Worm (Caenorhabditis elegans) whole organism, L1 larva: Measurements from ENCODE around the gene C30G12.6.
A peak's percentile ranks its signal among the peaks of the same experiment; 100 is the strongest.

ENCODE experiments used
- C16A3.4 ChIP-seq: fragments of 150-350 bp; optimal IDR thresholded peaks from 2 replicates; lab custom pipeline; 2014; ENCODE audit warnings: missing biosample characterization, missing genetic modification characterization
- C34B4.2 ChIP-seq: sonication (generic microtip); optimal IDR thresholded peaks from 2 replicates; lab custom pipeline; 2017; ENCODE audit warnings: mild to moderate bottlenecking, missing genetic modification characterization, missing compliant biosample characterization
- F16B12.6 ChIP-seq: fragments of 150-350 bp; optimal IDR thresholded peaks from 2 replicates; lab custom pipeline; 2014; ENCODE audit warnings: missing biosample characterization, missing genetic modification characterization
- aly-2 ChIP-seq: fragments of 150-350 bp; optimal IDR thresholded peaks from 2 replicates; lab custom pipeline; 2014; ENCODE audit warnings: missing biosample characterization, missing genetic modification characterization
- blmp-1 ChIP-seq: fragments of 150-350 bp; optimal IDR thresholded peaks from 2 replicates; lab custom pipeline; 2014; ENCODE audit warnings: missing biosample characterization, missing genetic modification characterization
- ceh-63 ChIP-seq: fragments of 200-800 bp; sonication (Bioruptor generic); optimal IDR thresholded peaks from 2 replicates; lab custom pipeline; 2018; ENCODE audit warnings: mild to moderate bottlenecking, missing genetic modification characterization, missing compliant biosample characterization
- ceh-8 ChIP-seq: fragments of 200-800 bp; sonication (Bioruptor generic); optimal IDR thresholded peaks from 2 replicates; lab custom pipeline; 2018; ENCODE audit warnings: mild to moderate bottlenecking, missing genetic modification characterization, moderate library complexity, missing compliant biosample characterization
- ceh-82 ChIP-seq, 3 experiments: fragments of 150-350 bp in 1 of 3; sonication (generic microtip) in 2 of 3; optimal IDR thresholded peaks; 2 replicates each; lab custom pipeline; 2014 to 2017; ENCODE audit warnings: missing biosample characterization in 3 of 3, missing genetic modification characterization in 3 of 3
- efl-1 ChIP-seq, 4 experiments: fragments of 150-350 bp; optimal IDR thresholded peaks in 3 of 4; peaks in 1 of 4; 1 replicate in 1 of 4; 2 replicates in 3 of 4; lab custom pipeline; 2014; ENCODE audit warnings: missing biosample characterization in 2 of 4, missing genetic modification characterization in 2 of 4, missing genetic modification reagents in 2 of 4
- efl-3 ChIP-seq: fragments of 200-800 bp; sonication (Bioruptor generic); optimal IDR thresholded peaks from 2 replicates; lab custom pipeline; 2018; ENCODE audit warnings: mild to moderate bottlenecking, missing genetic modification characterization, missing compliant biosample characterization
- egl-27 ChIP-seq, 2 experiments: fragments of 150-350 bp in 1 of 2; sonication (generic microtip); optimal IDR thresholded peaks; 3 replicates each; lab custom pipeline; 2017 to 2018; ENCODE audit warnings: missing biosample characterization in 2 of 2, missing genetic modification characterization in 2 of 2, missing genetic modification reagents in 2 of 2
- ets-5 ChIP-seq: fragments of 200-800 bp; sonication (Bioruptor generic); IDR thresholded peaks from 2 replicates; pipeline ENCODE4 v1.3.6; 2022; ENCODE audit warnings: missing genetic modification characterization, missing compliant biosample characterization
- fkh-10 ChIP-seq: sonication (generic microtip); optimal IDR thresholded peaks from 2 replicates; lab custom pipeline; 2017; ENCODE audit warnings: missing biosample characterization, missing genetic modification reagents, missing genetic modification characterization
- fkh-8 ChIP-seq: sonication (generic microtip); optimal IDR thresholded peaks from 2 replicates; lab custom pipeline; 2016; ENCODE audit warnings: mild to moderate bottlenecking, missing genetic modification characterization, missing compliant biosample characterization
- fos-1 ChIP-seq: fragments of 150-350 bp; optimal IDR thresholded peaks from 2 replicates; lab custom pipeline; 2014; ENCODE audit warnings: missing biosample characterization, missing genetic modification characterization
- grh-1 ChIP-seq: fragments of 200-800 bp; sonication (Bioruptor generic); IDR thresholded peaks from 2 replicates; pipeline ENCODE4 v1.3.6; 2022; ENCODE audit warnings: missing genetic modification reagents, missing genetic modification characterization, missing compliant biosample characterization
- hlh-17 ChIP-seq: fragments of 200-800 bp; sonication (Bioruptor generic); optimal IDR thresholded peaks from 2 replicates; lab custom pipeline; 2018; ENCODE audit warnings: missing genetic modification characterization, mild to moderate bottlenecking, missing compliant biosample characterization, moderate library complexity, borderline replicate concordance
- hpl-2 ChIP-seq: fragments of 150-350 bp; optimal IDR thresholded peaks from 2 replicates; lab custom pipeline; 2014; ENCODE audit warnings: missing biosample characterization, missing genetic modification reagents, missing genetic modification characterization
- irx-1 ChIP-seq: sonication (generic microtip); optimal IDR thresholded peaks from 2 replicates; lab custom pipeline; 2016; ENCODE audit warnings: missing genetic modification characterization, missing compliant biosample characterization
- jun-1 ChIP-seq: fragments of 150-350 bp; optimal IDR thresholded peaks from 2 replicates; lab custom pipeline; 2014; ENCODE audit warnings: missing biosample characterization, missing genetic modification reagents, missing genetic modification characterization
- lin-13 ChIP-seq: fragments of 150-350 bp; optimal IDR thresholded peaks from 2 replicates; lab custom pipeline; 2014; ENCODE audit warnings: missing biosample characterization, missing genetic modification reagents, missing genetic modification characterization
- lin-39 ChIP-seq: fragments of 150-350 bp; optimal IDR thresholded peaks from 2 replicates; lab custom pipeline; 2014; ENCODE audit warnings: missing biosample characterization, missing genetic modification reagents, missing genetic modification characterization
- lir-3 ChIP-seq: sonication (generic microtip); optimal IDR thresholded peaks from 2 replicates; lab custom pipeline; 2016; ENCODE audit warnings: mild to moderate bottlenecking, missing genetic modification characterization, moderate library complexity, missing compliant biosample characterization; ENCODE audit not compliant: poor library complexity
- lsy-2 ChIP-seq, 2 experiments: fragments of 150-350 bp; optimal IDR thresholded peaks; 2 replicates each; lab custom pipeline; 2014; ENCODE audit warnings: missing biosample characterization in 2 of 2, missing genetic modification characterization in 2 of 2
- mab-9 ChIP-seq: fragments of 200-800 bp; sonication (Bioruptor generic); IDR thresholded peaks from 2 replicates; pipeline ENCODE4 v1.3.6; 2022; ENCODE audit warnings: missing genetic modification reagents, missing genetic modification characterization, missing compliant biosample characterization
- mdl-1 ChIP-seq, 2 experiments: fragments of 150-350 bp; optimal IDR thresholded peaks; 2 replicates each; lab custom pipeline; 2014 to 2017; ENCODE audit warnings: missing biosample characterization in 2 of 2, missing genetic modification characterization in 2 of 2, inconsistent platforms in 1 of 2
- mef-2 ChIP-seq: fragments of 150-350 bp; optimal IDR thresholded peaks from 2 replicates; lab custom pipeline; 2014; ENCODE audit warnings: missing biosample characterization, missing genetic modification characterization
- nhr-11 ChIP-seq: fragments of 150-350 bp; optimal IDR thresholded peaks from 2 replicates; lab custom pipeline; 2014; ENCODE audit warnings: missing biosample characterization, missing genetic modification characterization
- nhr-12 ChIP-seq: sonication (generic microtip); optimal IDR thresholded peaks from 2 replicates; lab custom pipeline; 2017; ENCODE audit warnings: missing biosample characterization, missing genetic modification characterization
- nhr-28 ChIP-seq: fragments of 150-350 bp; optimal IDR thresholded peaks from 2 replicates; lab custom pipeline; 2014; ENCODE audit warnings: missing biosample characterization, missing genetic modification characterization
- nhr-71 ChIP-seq: sonication (generic microtip); optimal IDR thresholded peaks from 2 replicates; lab custom pipeline; 2016; ENCODE audit warnings: mild to moderate bottlenecking, missing genetic modification characterization, moderate library complexity, missing compliant biosample characterization
- nhr-84 ChIP-seq: sonication (generic microtip); optimal IDR thresholded peaks from 2 replicates; lab custom pipeline; 2017; ENCODE audit warnings: missing biosample characterization, missing genetic modification characterization
- nhr-85 ChIP-seq: sonication (generic microtip); peaks from one replicate; lab custom pipeline; 2016; ENCODE audit warnings: missing genetic modification characterization, inconsistent platforms, missing compliant biosample characterization
- nhr-90 ChIP-seq: sonication (generic microtip); optimal IDR thresholded peaks from 2 replicates; lab custom pipeline; 2016; ENCODE audit warnings: mild to moderate bottlenecking, missing genetic modification characterization, missing compliant biosample characterization; ENCODE audit not compliant: poor library complexity
- pax-3 ChIP-seq: fragments of 200-800 bp; sonication (Bioruptor generic); optimal IDR thresholded peaks from 2 replicates; lab custom pipeline; 2018; ENCODE audit warnings: mild to moderate bottlenecking, missing genetic modification characterization, moderate library complexity, missing compliant biosample characterization
- pqm-1 ChIP-seq: sonication (generic microtip); optimal IDR thresholded peaks from 3 replicates; lab custom pipeline; 2017; ENCODE audit warnings: missing biosample characterization, missing genetic modification characterization
- rnt-1 ChIP-seq: sonication (generic microtip); optimal IDR thresholded peaks from 2 replicates; lab custom pipeline; 2016; ENCODE audit warnings: mild to moderate bottlenecking, missing genetic modification characterization, moderate library complexity, missing compliant biosample characterization
- snpc-4 ChIP-seq: fragments of 150-350 bp; optimal IDR thresholded peaks from 2 replicates; lab custom pipeline; 2014; ENCODE audit warnings: missing biosample characterization, missing genetic modification characterization
- snu-23 ChIP-seq: sonication (generic microtip); optimal IDR thresholded peaks from 2 replicates; lab custom pipeline; 2016; ENCODE audit warnings: missing genetic modification characterization, missing compliant biosample characterization
- sox-4 ChIP-seq: sonication (generic microtip); optimal IDR thresholded peaks from 2 replicates; lab custom pipeline; 2016; ENCODE audit warnings: missing genetic modification characterization, missing compliant biosample characterization
- sptf-1 ChIP-seq: fragments of 150-350 bp; optimal IDR thresholded peaks from 2 replicates; lab custom pipeline; 2014; ENCODE audit warnings: missing biosample characterization, missing genetic modification characterization
- swsn-7 ChIP-seq: sonication (generic microtip); optimal IDR thresholded peaks from 2 replicates; lab custom pipeline; 2016; ENCODE audit warnings: missing genetic modification characterization, missing compliant biosample characterization
- tbx-2 ChIP-seq: sonication (generic microtip); optimal IDR thresholded peaks from 2 replicates; lab custom pipeline; 2016; ENCODE audit warnings: missing genetic modification characterization, missing compliant biosample characterization
- tlp-1 ChIP-seq: fragments of 150-350 bp; optimal IDR thresholded peaks from 2 replicates; lab custom pipeline; 2014; ENCODE audit warnings: missing biosample characterization, missing genetic modification characterization
- unc-130 ChIP-seq: fragments of 150-350 bp; optimal IDR thresholded peaks from 2 replicates; lab custom pipeline; 2017; ENCODE audit warnings: missing biosample characterization, missing genetic modification characterization, inconsistent platforms
- unc-30 ChIP-seq: sonication (generic microtip); optimal IDR thresholded peaks from 2 replicates; lab custom pipeline; 2017; ENCODE audit warnings: missing biosample characterization, missing genetic modification characterization
- unc-62 ChIP-seq: fragments of 150-350 bp; optimal IDR thresholded peaks from 2 replicates; lab custom pipeline; 2014; ENCODE audit warnings: missing biosample characterization, missing genetic modification reagents, missing genetic modification characterization
- unc-86 ChIP-seq: sonication (generic microtip); optimal IDR thresholded peaks from 2 replicates; lab custom pipeline; 2016; ENCODE audit warnings: missing genetic modification characterization, missing compliant biosample characterization
- vab-15 ChIP-seq: sonication (generic microtip); optimal IDR thresholded peaks from 2 replicates; lab custom pipeline; 2017; ENCODE audit warnings: missing genotype, mild to moderate bottlenecking, missing genetic modification characterization, missing compliant biosample characterization
- zag-1 ChIP-seq: fragments of 150-350 bp; optimal IDR thresholded peaks from 2 replicates; lab custom pipeline; 2014; ENCODE audit warnings: missing biosample characterization, missing genetic modification characterization
- zip-4 ChIP-seq: fragments of 200-800 bp; sonication (Bioruptor generic); optimal IDR thresholded peaks from 2 replicates; lab custom pipeline; 2018; ENCODE audit warnings: mild to moderate bottlenecking, missing genetic modification characterization, moderate library complexity, missing compliant biosample characterization

The C30G12.6 gene

DNA sequence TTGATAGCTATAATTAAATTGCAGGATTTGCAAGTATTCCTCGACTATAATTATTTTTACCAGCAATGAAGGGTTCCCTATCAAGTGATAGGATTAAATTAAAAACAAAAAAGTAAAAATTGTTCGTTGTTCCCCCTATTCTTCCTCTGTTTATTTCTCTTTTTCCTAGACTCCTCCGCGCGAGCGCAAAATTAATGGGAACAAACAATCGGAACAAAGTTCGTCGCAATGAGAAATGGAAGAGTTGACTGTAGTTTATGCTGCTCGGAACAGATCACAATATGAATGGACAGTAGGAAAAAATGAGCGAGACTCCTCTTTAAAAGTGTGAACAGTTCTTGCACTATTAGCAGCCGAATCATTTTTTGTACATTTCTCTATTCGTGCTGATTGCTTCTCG is 44.9 kb upstream of the C30G12.6 start:
- TF ChIP-seq C34B4.2 (no peak), efl-1 (optimal IDR thresholded peaks at IDR 0.05; lab: Kevin White, UChicago) (no peak), efl-1 (GFP tag; optimal IDR thresholded peaks at IDR 0.05 in 1 of 2; lab: Kevin White, UChicago) (no peak), fos-1 (tag; lab: Kevin White, UChicago) (no peak), fkh-8 (tag; lab: Kevin White, UChicago) (no peak), tbx-2 (tag; lab: Kevin White, UChicago) (no peak), zip-4 (GFP tag; lab: Kevin White, UChicago) (no peak), swsn-7 (no peak), sptf-1 (tag; lab: Kevin White, UChicago) (no peak), ceh-82 (tag; optimal IDR thresholded peaks at IDR 0.05; lab: Kevin White, UChicago) (no peak), nhr-12 (no peak), mab-9 (no peak), nhr-71 (tag; lab: Kevin White, UChicago) (no peak)

DNA sequence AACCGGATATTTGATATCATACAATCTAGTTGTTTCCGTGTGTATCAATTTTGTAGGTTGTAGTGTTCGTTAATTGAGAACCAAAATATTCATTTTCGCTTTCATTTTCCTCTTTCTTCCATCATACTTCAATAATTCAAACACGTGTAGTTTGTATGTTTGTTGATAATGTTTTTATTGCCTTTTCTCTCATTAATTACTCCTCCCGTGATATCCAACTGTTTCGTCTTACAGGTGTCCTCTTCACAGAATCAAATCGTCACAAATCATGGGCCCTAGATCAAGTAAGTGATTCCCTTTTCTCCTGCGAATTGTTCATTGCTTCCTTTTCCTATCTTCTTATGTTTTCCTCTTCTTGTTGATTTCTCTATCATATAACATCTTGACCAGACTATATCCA is 43.2 kb upstream of the C30G12.6 start, which contains the start of gene nhr-21:
TSS of gene nhr-21 (plus strand) at position 235 of the 400 bp plus-strand sequence.
- TF ChIP-seq mef-2 (tag; lab: Kevin White, UChicago) (no peak), aly-2 (tag; lab: Kevin White, UChicago) (no peak), mab-9 (no peak), ceh-8 (no peak), grh-1 (GFP tag; lab: Robert Waterston, UW) (no peak), nhr-11 (tag; lab: Kevin White, UChicago) (no peak), sox-4 (tag; lab: Kevin White, UChicago) (no peak), efl-3 (GFP tag; lab: Kevin White, UChicago) (no peak), nhr-28 (tag; lab: Kevin White, UChicago) (no peak), zag-1 (tag; lab: Kevin White, UChicago) (no peak), pax-3 (tag; lab: Kevin White, UChicago) (no peak), jun-1 (tag; lab: Kevin White, UChicago) (no peak), egl-27 (tag; optimal IDR thresholded peaks at IDR 0.05; lab: Kevin White, UChicago) (no peak), tlp-1 (tag; lab: Kevin White, UChicago) (no peak), rnt-1 (tag; lab: Kevin White, UChicago) (peak; percentile 14), C16A3.4 (tag; lab: Kevin White, UChicago) (peak; percentile 23), unc-130 (tag; lab: Kevin White, UChicago) (peak; percentile 28), pqm-1 (no peak), ceh-82 (tag; optimal IDR thresholded peaks at IDR 0.05; lab: Kevin White, UChicago) (no peak), vab-15 (tag; lab: Kevin White, UChicago) (peak; percentile 61), unc-30 (tag; lab: Kevin White, UChicago) (no peak), hpl-2 (GFP tag; lab: Kevin White, UChicago) (no peak), irx-1 (tag; lab: Kevin White, UChicago) (peak; percentile 44), fkh-10 (GFP tag; lab: Kevin White, UChicago) (no peak), F16B12.6 (tag; lab: Kevin White, UChicago) (no peak), blmp-1 (tag; lab: Kevin White, UChicago) (peak; percentile 89), nhr-84 (tag; lab: Kevin White, UChicago) (no peak), efl-1 (optimal IDR thresholded peaks at IDR 0.05; lab: Kevin White, UChicago) (no peak), efl-1 (GFP tag; optimal IDR thresholded peaks at IDR 0.05 in 1 of 2; lab: Kevin White, UChicago) (no peak), fos-1 (tag; lab: Kevin White, UChicago) (peak; percentile 18), nhr-85 (tag; lab: Kevin White, UChicago) (peak; percentile 98), ets-5 (no peak), hlh-17 (GFP tag; lab: Kevin White, UChicago) (no peak), snu-23 (peak; percentile 66), nhr-90 (tag; lab: Kevin White, UChicago) (peak; percentile 73), unc-86 (tag; lab: Kevin White, UChicago) (no peak), tbx-2 (tag; lab: Kevin White, UChicago) (peak; percentile 35), lir-3 (tag; lab: Kevin White, UChicago) (no peak), snpc-4 (no peak), nhr-12 (no peak), ceh-63 (GFP tag; lab: Kevin White, UChicago) (no peak), lsy-2 (tag; optimal IDR thresholded peaks at IDR 0.05; lab: Kevin White, UChicago) (peak; percentile 28 to 40), lin-13 (no peak), mdl-1 (tag; optimal IDR thresholded peaks at IDR 0.05; lab: Kevin White, UChicago) (peak in 1 of 2 experiments; percentile 58), unc-62 (GFP tag; lab: Kevin White, UChicago) (no peak), fkh-8 (tag; lab: Kevin White, UChicago) (no peak), lin-39 (tag; lab: Kevin White, UChicago) (no peak)
